Fruit fly (Drosophila melanogaster) Kc167 (cell line): ENCODE results near the gene Eig71Ee.

Experiments
- Myc ChIP-seq: fragments of >200 bp; optimal IDR thresholded peaks from 2 replicates; lab custom pipeline; 2017; ENCODE audit warnings: missing external identifiers
- Sin3A ChIP-seq: fragments of >200 bp; optimal IDR thresholded peaks from 2 replicates; lab custom pipeline; 2018; ENCODE audit warnings: missing external identifiers
- ttk ChIP-seq: sonication (Bioruptor generic); optimal IDR thresholded peaks from 2 replicates; lab custom pipeline; 2017; ENCODE audit warnings: missing external identifiers

DNA sequence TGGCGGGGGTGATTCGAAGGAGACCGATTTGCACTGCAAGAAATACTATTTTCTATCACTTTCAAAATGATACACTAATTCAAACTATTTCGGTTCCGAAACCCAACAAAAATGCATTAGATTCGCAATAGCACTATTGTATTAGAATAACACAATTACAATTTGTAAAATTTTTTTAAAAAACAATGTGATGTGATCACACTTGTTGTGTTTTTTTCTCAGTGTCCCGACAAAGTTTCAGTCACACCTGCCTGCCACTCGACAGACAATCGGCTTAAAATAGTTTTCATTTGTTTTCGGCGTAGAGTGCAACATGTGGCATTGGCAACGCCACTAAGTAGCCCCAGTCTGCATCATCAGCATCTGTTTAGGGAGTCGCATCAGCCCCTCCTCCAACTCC, 19.3 kb upstream of the Eig71Ee start:
- no peak for TF ChIP-seq ttk
- no peak for TF ChIP-seq Sin3A (lab: Kevin White, UChicago)
- TF ChIP-seq Myc (lab: Kevin White, UChicago) = no peak
